Worm (Caenorhabditis elegans) whole organism, L4 larva: ENCODE measurements around the gene T02H6.7.
A peak's percentile ranks its signal among the peaks of the same experiment; 100 is the strongest.

Experiments
- F26F4.8 ChIP-seq: fragments of 200-800 bp; sonication (Bioruptor generic); conservative IDR thresholded peaks from 2 replicates; pipeline ENCODE4 v1.3.6; 2022; ENCODE audit warnings: missing genetic modification characterization, missing compliant biosample characterization
- F49E8.2 ChIP-seq: sonication (generic microtip); optimal IDR thresholded peaks from 2 replicates; lab custom pipeline; 2016; ENCODE audit warnings: missing compliant biosample characterization, mild to moderate bottlenecking, missing genetic modification characterization, borderline replicate concordance
- T20F7.1 ChIP-seq: fragments of 200-800 bp; sonication (Bioruptor generic); optimal IDR thresholded peaks from 2 replicates; lab custom pipeline; 2018; ENCODE audit warnings: mild to moderate bottlenecking, missing genetic modification characterization, missing compliant biosample characterization
- Y105C5A.15 ChIP-seq: fragments of 200-800 bp; sonication (Bioruptor generic); IDR thresholded peaks from 2 replicates; pipeline ENCODE4 v1.3.6; 2022; ENCODE audit warnings: missing genetic modification characterization, missing compliant biosample characterization
- Y48G9A.11 ChIP-seq: fragments of 200-800 bp; sonication (Bioruptor generic); IDR thresholded peaks from 2 replicates; pipeline ENCODE4 v1.3.6; 2022; ENCODE audit warnings: missing genetic modification reagents, missing genetic modification characterization, missing compliant biosample characterization
- aha-1 ChIP-seq: fragments of 150-350 bp; peaks from one replicate; lab custom pipeline; 2014; ENCODE audit warnings: missing biosample characterization, missing genetic modification characterization
- ama-1 ChIP-seq: fragments of 150-350 bp; optimal IDR thresholded peaks from 2 replicates; lab custom pipeline; 2014; ENCODE audit warnings: inconsistent platforms, mixed read lengths
- ceh-32 ChIP-seq: sonication (generic microtip); optimal IDR thresholded peaks from 2 replicates; lab custom pipeline; 2016; ENCODE audit warnings: mild to moderate bottlenecking, missing genetic modification characterization, missing compliant biosample characterization; ENCODE audit not compliant: poor library complexity
- daf-12 ChIP-seq: fragments of 150-350 bp; optimal IDR thresholded peaks from 2 replicates; lab custom pipeline; 2014; ENCODE audit warnings: missing biosample characterization, missing genetic modification reagents, missing genetic modification characterization
- daf-8 ChIP-seq: fragments of 200-800 bp; sonication (Bioruptor generic); IDR thresholded peaks from 2 replicates; pipeline ENCODE4 v1.3.6; 2022; ENCODE audit warnings: missing genetic modification characterization, missing compliant biosample characterization
- dmd-6 ChIP-seq: fragments of 200-800 bp; sonication (Bioruptor generic); IDR thresholded peaks from 2 replicates; pipeline ENCODE4 v1.3.6; 2022; ENCODE audit warnings: missing genetic modification reagents, missing genetic modification characterization, missing compliant biosample characterization
- duxl-1 ChIP-seq: sonication (generic microtip); optimal IDR thresholded peaks from 2 replicates; lab custom pipeline; 2016; ENCODE audit warnings: mild to moderate bottlenecking, missing genetic modification characterization, moderate library complexity, missing compliant biosample characterization; ENCODE audit not compliant: poor library complexity
- fkh-10 ChIP-seq: fragments of 150-350 bp; optimal IDR thresholded peaks from 2 replicates; lab custom pipeline; 2014; ENCODE audit warnings: missing biosample characterization, missing genetic modification reagents, missing genetic modification characterization
- gei-8 ChIP-seq: fragments of 200-800 bp; sonication (Bioruptor generic); optimal IDR thresholded peaks from 2 replicates; lab custom pipeline; 2018; ENCODE audit warnings: mild to moderate bottlenecking, missing genetic modification characterization, missing compliant biosample characterization
- hlh-11 ChIP-seq: fragments of 200-800 bp; sonication (Bioruptor generic); optimal IDR thresholded peaks from 2 replicates; lab custom pipeline; 2018; ENCODE audit warnings: mild to moderate bottlenecking, missing genetic modification characterization, missing compliant biosample characterization
- jun-1 ChIP-seq: fragments of 150-350 bp; optimal IDR thresholded peaks from 2 replicates; lab custom pipeline; 2014; ENCODE audit warnings: missing biosample characterization, missing genetic modification reagents, missing genetic modification characterization
- lin-1 ChIP-seq: fragments of 200-800 bp; sonication (Bioruptor generic); IDR thresholded peaks from 2 replicates; pipeline ENCODE4 v1.3.6; 2022; ENCODE audit warnings: missing genetic modification reagents, missing genetic modification characterization, missing compliant biosample characterization
- mep-1 ChIP-seq: fragments of 150-350 bp; sonication (generic microtip); optimal IDR thresholded peaks from 3 replicates; lab custom pipeline; 2014; ENCODE audit warnings: missing biosample characterization, missing genetic modification characterization
- mxl-2 ChIP-seq: fragments of 200-800 bp; sonication (Bioruptor generic); conservative IDR thresholded peaks from 2 replicates; pipeline ENCODE4 v1.3.6; 2022; ENCODE audit warnings: missing genetic modification reagents, missing genetic modification characterization, missing compliant biosample characterization
- mxl-3 ChIP-seq: fragments of 200-800 bp; sonication (Bioruptor generic); optimal IDR thresholded peaks from 2 replicates; lab custom pipeline; 2018; ENCODE audit warnings: mild to moderate bottlenecking, missing genetic modification characterization, missing compliant biosample characterization
- nhr-10 ChIP-seq: fragments of 150-350 bp; optimal IDR thresholded peaks from 2 replicates; lab custom pipeline; 2014; ENCODE audit warnings: missing biosample characterization, missing genetic modification characterization
- nhr-25 ChIP-seq: sonication (generic microtip); optimal IDR thresholded peaks from 2 replicates; lab custom pipeline; 2017; ENCODE audit warnings: missing genetic modification characterization, mild to moderate bottlenecking, missing compliant biosample characterization, antibody characterized with exemption, moderate library complexity, borderline replicate concordance; ENCODE audit not compliant: insufficient read depth
- nhr-42 ChIP-seq: fragments of 200-800 bp; sonication (Bioruptor generic); IDR thresholded peaks from 2 replicates; pipeline ENCODE4 v1.3.6; 2022; ENCODE audit warnings: missing genetic modification characterization, missing compliant biosample characterization
- pqm-1 ChIP-seq: sonication (generic microtip); optimal IDR thresholded peaks from 2 replicates; lab custom pipeline; 2017; ENCODE audit warnings: missing biosample characterization, missing genetic modification characterization
- set-16 ChIP-seq: fragments of 200-800 bp; sonication (Bioruptor generic); IDR thresholded peaks from 2 replicates; pipeline ENCODE4 v1.3.6; 2022; ENCODE audit warnings: missing genetic modification reagents, missing genetic modification characterization, missing compliant biosample characterization
- snpc-1.2 ChIP-seq: fragments of 200-800 bp; sonication (Bioruptor generic); IDR thresholded peaks from 2 replicates; pipeline ENCODE4 v1.3.6; 2022; ENCODE audit warnings: missing genetic modification reagents, missing genetic modification characterization, missing compliant biosample characterization
- snpc-4 ChIP-seq: fragments of 150-350 bp; optimal IDR thresholded peaks from 2 replicates; lab custom pipeline; 2014; ENCODE audit warnings: missing biosample characterization, missing genetic modification characterization
- spr-1 ChIP-seq: sonication (generic microtip); optimal IDR thresholded peaks from 2 replicates; lab custom pipeline; 2016; ENCODE audit warnings: mild to moderate bottlenecking, missing genetic modification characterization, missing compliant biosample characterization
- tag-97 ChIP-seq: fragments of 200-800 bp; sonication (Bioruptor generic); IDR thresholded peaks from 2 replicates; pipeline ENCODE4 v1.3.6; 2022; ENCODE audit warnings: missing genetic modification characterization, missing compliant biosample characterization
- unc-62 ChIP-seq, 3 experiments: fragments of 150-350 bp in 1 of 3; sonication (generic microtip); optimal IDR thresholded peaks in 2 of 3; peaks in 1 of 3; 1 replicate in 1 of 3; 2 replicates in 2 of 3; lab custom pipeline; 2014 to 2017; ENCODE audit warnings: missing biosample characterization in 3 of 3, missing genetic modification characterization in 3 of 3, missing genetic modification reagents in 3 of 3, missing genotype in 1 of 3
- zfp-2 ChIP-seq: sonication (generic microtip); optimal IDR thresholded peaks from 2 replicates; lab custom pipeline; 2016; ENCODE audit warnings: mild to moderate bottlenecking, missing genetic modification characterization, missing compliant biosample characterization
- zfp-3 ChIP-seq: fragments of 200-800 bp; sonication (Bioruptor generic); conservative IDR thresholded peaks from 2 replicates; pipeline ENCODE4 v1.3.6; 2022; ENCODE audit warnings: missing genetic modification reagents, missing genetic modification characterization, missing compliant biosample characterization
- ztf-7 ChIP-seq: fragments of 150-350 bp; optimal IDR thresholded peaks from 2 replicates; lab custom pipeline; 2014; ENCODE audit warnings: missing biosample characterization, missing genetic modification characterization

The T02H6.7 gene

ce11 chrII:674116-674515 lies 8.3 kb upstream of the T02H6.7 start, which contains the start of gene Y39F10C.3:
Y39F10C.3 (plus strand) TSS chrII:674416.
- TF ChIP-seq F26F4.8 = no peak
- peak in 1 of 2 experiments; percentile 66 for TF ChIP-seq unc-62 (GFP tag; optimal IDR thresholded peaks at IDR 0.05 in 1 of 2; lab: Kevin White, UChicago)
- TF ChIP-seq unc-62 (tag; optimal IDR thresholded peaks at IDR 0.05; lab: Kevin White, UChicago) = no peak
- no peak for TF ChIP-seq nhr-10

DNA sequence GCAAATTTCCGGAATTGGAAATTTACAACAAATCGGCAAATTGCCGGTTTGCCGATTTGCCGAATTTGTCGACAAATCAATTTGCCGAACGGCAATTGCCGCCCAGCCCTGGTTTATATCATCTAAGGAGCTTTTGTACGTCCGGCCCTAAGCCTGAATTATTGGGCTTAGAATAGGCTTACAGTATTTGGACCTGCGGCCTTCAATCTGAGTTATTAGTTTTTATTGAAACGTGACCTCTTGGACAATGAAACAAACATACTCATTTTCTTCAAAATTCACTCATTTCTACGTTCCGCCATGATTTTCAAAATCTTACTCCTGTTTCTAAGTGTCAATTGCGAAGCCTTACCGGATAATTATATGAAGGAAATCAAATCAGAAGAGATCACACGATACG lies 7.1 kb upstream of the T02H6.7 start, which contains the start of gene Y39F10C.1:
Gene Y39F10C.1, plus strand, starts transcription at position 301 of the 400 bp plus-strand sequence.
- TF ChIP-seq mxl-2 (GFP tag; lab: Robert Waterston, UW) (no peak), unc-62 (GFP tag; optimal IDR thresholded peaks at IDR 0.05 in 1 of 2; lab: Kevin White, UChicago) (no peak), unc-62 (tag; optimal IDR thresholded peaks at IDR 0.05; lab: Kevin White, UChicago) (no peak), aha-1 (no peak), dmd-6 (GFP tag; lab: Robert Waterston, UW) (no peak), snpc-4 (tag; lab: Kevin White, UChicago) (no peak), ceh-32 (tag; lab: Kevin White, UChicago) (no peak), zfp-2 (tag; lab: Kevin White, UChicago) (no peak)

DNA sequence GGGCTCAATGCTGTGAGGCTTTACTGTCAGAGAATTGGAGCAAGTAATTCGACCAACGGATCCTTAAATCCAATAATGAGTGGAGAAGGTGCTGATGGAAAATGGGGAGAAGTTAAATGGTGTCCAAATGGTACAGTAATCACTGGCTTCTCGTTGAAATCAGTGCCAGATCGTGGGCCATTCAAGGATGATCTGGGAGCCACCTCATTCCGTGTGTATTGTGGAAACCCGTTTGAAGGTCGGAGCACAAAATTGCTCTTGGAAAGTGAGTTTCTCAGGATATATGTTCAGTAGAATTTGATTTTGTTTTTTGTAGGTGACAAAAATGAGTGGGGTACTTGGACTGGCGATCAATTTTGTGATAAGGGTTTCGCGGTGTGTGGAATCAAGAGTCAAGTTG lies 6.6 kb upstream of the T02H6.7 start:
- TF ChIP-seq nhr-25 (no peak), unc-62 (GFP tag; optimal IDR thresholded peaks at IDR 0.05 in 1 of 2; lab: Kevin White, UChicago) (peak in 1 of 2 experiments; percentile 93), unc-62 (tag; optimal IDR thresholded peaks at IDR 0.05; lab: Kevin White, UChicago) (no peak)

DNA sequence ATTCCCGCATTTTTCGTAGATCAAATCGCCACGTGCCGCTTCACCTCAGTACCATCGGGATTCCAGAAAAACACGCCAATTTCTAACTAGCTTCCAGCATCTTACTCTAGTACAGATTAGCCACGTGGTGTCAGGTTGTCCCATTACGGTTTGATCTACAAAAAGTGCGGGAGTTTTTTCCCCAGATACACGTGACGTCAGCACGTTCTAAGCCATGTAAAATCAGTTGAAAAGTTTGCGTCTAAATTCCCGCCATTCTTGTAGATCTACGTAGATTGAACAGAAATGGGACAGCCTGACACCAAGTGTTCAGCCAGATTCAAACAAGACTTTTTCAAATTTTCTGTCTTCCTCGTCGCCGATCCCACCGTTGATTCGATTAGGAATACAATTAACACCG lies 3.8 kb upstream of the T02H6.7 start, which contains the start of gene T02H6.9:
Gene T02H6.9, plus strand, starts transcription at position 301 of the 400 bp plus-strand sequence.
- TF ChIP-seq snpc-1.2 (no peak), daf-12 (tag; lab: Kevin White, UChicago) (no peak), fkh-10 (GFP tag; lab: Kevin White, UChicago) (no peak), mep-1 (no peak), nhr-42 (GFP tag; lab: Robert Waterston, UW) (no peak), zfp-3 (GFP tag; lab: Robert Waterston, UW) (no peak), spr-1 (tag; lab: Kevin White, UChicago) (no peak)

DNA sequence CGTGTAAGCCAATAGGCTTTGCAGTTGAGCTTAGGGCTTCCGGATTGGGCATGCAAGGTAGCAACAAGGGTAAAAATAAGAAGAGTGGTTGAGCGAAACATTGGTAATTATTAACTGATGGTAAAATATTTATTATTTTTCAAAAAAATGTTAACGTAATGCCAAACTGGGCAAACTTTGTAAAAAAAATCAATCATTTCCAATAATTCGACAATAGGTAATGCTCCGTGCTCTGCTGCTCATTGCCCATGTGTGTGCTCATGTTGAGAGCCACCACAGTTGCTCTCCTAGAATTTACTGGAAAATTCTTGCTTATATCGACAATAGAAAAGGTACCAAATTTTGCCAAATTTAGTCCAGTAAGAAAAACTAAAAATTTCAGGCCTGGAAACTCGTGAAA lies 1.8 kb upstream of the T02H6.7 start, which contains the start of the genes T02H6.10 and T02H6.8:
Gene T02H6.10, minus strand, starts transcription at position 101 of the 400 bp plus-strand sequence.
Gene T02H6.8, plus strand, starts transcription at position 221 of the 400 bp plus-strand sequence.
- no peak for TF ChIP-seq duxl-1
- no peak for TF ChIP-seq gei-8
- TF ChIP-seq T20F7.1 (GFP tag; lab: Kevin White, UChicago) = no peak
- no peak for TF ChIP-seq daf-8 (GFP tag; lab: Robert Waterston, UW)
- TF ChIP-seq tag-97 (GFP tag; lab: Robert Waterston, UW) = no peak
- no peak for TF ChIP-seq hlh-11 (tag; lab: Kevin White, UChicago)
- TF ChIP-seq set-16 (GFP tag; lab: Robert Waterston, UW) = no peak
- TF ChIP-seq snpc-4 (tag; lab: Kevin White, UChicago) = no peak
- TF ChIP-seq mxl-3 (GFP tag; lab: Kevin White, UChicago) = no peak
- TF ChIP-seq F49E8.2 (tag; lab: Kevin White, UChicago) = no peak
- no peak for TF ChIP-seq pqm-1 (tag; lab: Kevin White, UChicago)
- no peak for TF ChIP-seq ztf-7 (tag; lab: Kevin White, UChicago)
- no peak for TF ChIP-seq Y105C5A.15 (GFP tag; lab: Robert Waterston, UW)
- TF ChIP-seq spr-1 (tag; lab: Kevin White, UChicago) = no peak
- no peak for TF ChIP-seq Y48G9A.11 (GFP tag; lab: Robert Waterston, UW)
- no peak for TF ChIP-seq mep-1
- TF ChIP-seq lin-1 = no peak
- TF ChIP-seq ama-1 (lab: Kevin White, UChicago) = no peak
- no peak for TF ChIP-seq jun-1
